Worm (Caenorhabditis elegans) whole organism, late embryonic: ENCODE results near the gene F15B9.6.

ENCODE experiments used
- C08G9.2 ChIP-seq: sonication (generic microtip); optimal IDR thresholded peaks from 2 replicates; lab custom pipeline; 2016; ENCODE audit warnings: mild to moderate bottlenecking, missing genetic modification characterization, moderate library complexity, missing compliant biosample characterization
- F13H6.1 ChIP-seq: sonication (generic microtip); optimal IDR thresholded peaks from 2 replicates; lab custom pipeline; 2016; ENCODE audit warnings: missing genetic modification characterization, missing compliant biosample characterization
- K02D7.2 ChIP-seq: sonication (generic microtip); optimal IDR thresholded peaks from 2 replicates; lab custom pipeline; 2017; ENCODE audit warnings: mild to moderate bottlenecking, missing genetic modification characterization, missing compliant biosample characterization
- T23F11.4 ChIP-seq: fragments of 200-800 bp; sonication (Bioruptor generic); optimal IDR thresholded peaks from 2 replicates; lab custom pipeline; 2018; ENCODE audit warnings: mild to moderate bottlenecking, missing genetic modification characterization, missing compliant biosample characterization
- Y22D7AL.16 ChIP-seq: sonication (generic microtip); optimal IDR thresholded peaks from 2 replicates; lab custom pipeline; 2016; ENCODE audit warnings: missing genetic modification characterization, missing compliant biosample characterization
- ahr-1 ChIP-seq: sonication (generic microtip); optimal IDR thresholded peaks from 2 replicates; lab custom pipeline; 2016; ENCODE audit warnings: missing genetic modification characterization, missing compliant biosample characterization
- ceh-14 ChIP-seq: sonication (generic microtip); optimal IDR thresholded peaks from 2 replicates; lab custom pipeline; 2016; ENCODE audit warnings: missing genotype, missing genetic modification characterization, missing compliant biosample characterization
- ceh-18 ChIP-seq: sonication (generic microtip); optimal IDR thresholded peaks from 2 replicates; lab custom pipeline; 2016; ENCODE audit warnings: missing genetic modification characterization, missing compliant biosample characterization
- ceh-2 ChIP-seq: sonication (generic microtip); optimal IDR thresholded peaks from 2 replicates; lab custom pipeline; 2016; ENCODE audit warnings: missing genotype, missing genetic modification characterization, missing compliant biosample characterization
- ceh-24 ChIP-seq: sonication (generic microtip); optimal IDR thresholded peaks from 2 replicates; lab custom pipeline; 2016; ENCODE audit warnings: mild to moderate bottlenecking, missing genetic modification characterization, missing compliant biosample characterization
- ceh-30 ChIP-seq: fragments of 150-350 bp; optimal IDR thresholded peaks from 2 replicates; lab custom pipeline; 2014; ENCODE audit warnings: missing biosample characterization, missing genetic modification characterization
- ceh-45 ChIP-seq: fragments of 200-800 bp; sonication (Bioruptor generic); IDR thresholded peaks from 2 replicates; pipeline ENCODE4 v1.3.6; 2022; ENCODE audit warnings: missing genetic modification reagents, missing genetic modification characterization, missing compliant biosample characterization
- ceh-48 ChIP-seq: sonication (generic microtip); optimal IDR thresholded peaks from 2 replicates; lab custom pipeline; 2016; ENCODE audit warnings: missing genetic modification characterization, inconsistent platforms, missing compliant biosample characterization
- ceh-6 ChIP-seq: fragments of 200-800 bp; sonication (Bioruptor generic); optimal IDR thresholded peaks from 2 replicates; lab custom pipeline; 2018; ENCODE audit warnings: mild to moderate bottlenecking, missing genetic modification characterization, missing compliant biosample characterization
- che-1 ChIP-seq: sonication (generic microtip); optimal IDR thresholded peaks from 2 replicates; lab custom pipeline; 2016; ENCODE audit warnings: mild to moderate bottlenecking, missing genetic modification characterization, missing compliant biosample characterization
- elt-2 ChIP-seq: sonication (generic microtip); optimal IDR thresholded peaks from 2 replicates; lab custom pipeline; 2016; ENCODE audit warnings: missing genetic modification reagents, missing genetic modification characterization, missing compliant biosample characterization
- ets-4 ChIP-seq: sonication (generic microtip); optimal IDR thresholded peaks from 2 replicates; lab custom pipeline; 2016; ENCODE audit warnings: missing genetic modification characterization, missing compliant biosample characterization
- fkh-6 ChIP-seq: sonication (generic microtip); optimal IDR thresholded peaks from 2 replicates; lab custom pipeline; 2016; ENCODE audit warnings: missing genetic modification characterization, missing compliant biosample characterization
- hlh-13 ChIP-seq: fragments of 200-800 bp; sonication (Bioruptor generic); optimal IDR thresholded peaks from 2 replicates; lab custom pipeline; 2018; ENCODE audit warnings: mild to moderate bottlenecking, missing genetic modification characterization, missing compliant biosample characterization
- hlh-15 ChIP-seq: sonication (generic microtip); optimal IDR thresholded peaks from 2 replicates; lab custom pipeline; 2016; ENCODE audit warnings: missing genetic modification characterization, missing compliant biosample characterization
- hlh-30 ChIP-seq: sonication (generic microtip); optimal IDR thresholded peaks from 2 replicates; lab custom pipeline; 2017; ENCODE audit warnings: antibody characterized with exemption, missing genetic modification characterization, missing compliant biosample characterization; ENCODE audit not compliant: insufficient read depth
- hlh-6 ChIP-seq: sonication (generic microtip); optimal IDR thresholded peaks from 2 replicates; lab custom pipeline; 2016; ENCODE audit warnings: missing genotype, missing genetic modification characterization, missing compliant biosample characterization
- lim-6 ChIP-seq: sonication (generic microtip); optimal IDR thresholded peaks from 2 replicates; lab custom pipeline; 2016; ENCODE audit warnings: missing genetic modification characterization, missing compliant biosample characterization
- mec-3 ChIP-seq: sonication (generic microtip); optimal IDR thresholded peaks from 2 replicates; lab custom pipeline; 2016; ENCODE audit warnings: borderline replicate concordance, missing genetic modification characterization, missing compliant biosample characterization
- nhr-11 ChIP-seq: fragments of 150-350 bp; optimal IDR thresholded peaks from 2 replicates; lab custom pipeline; 2014; ENCODE audit warnings: missing biosample characterization, missing genetic modification characterization
- npax-4 ChIP-seq: sonication (generic microtip); optimal IDR thresholded peaks from 2 replicates; lab custom pipeline; 2016; ENCODE audit warnings: missing genetic modification characterization, missing compliant biosample characterization
- odd-2 ChIP-seq: sonication (generic microtip); optimal IDR thresholded peaks from 2 replicates; lab custom pipeline; 2017; ENCODE audit warnings: antibody characterized with exemption, mild to moderate bottlenecking, missing genetic modification characterization, missing compliant biosample characterization
- pax-1 ChIP-seq: fragments of 150-350 bp; optimal IDR thresholded peaks from 2 replicates; lab custom pipeline; 2014; ENCODE audit warnings: missing biosample characterization, missing genetic modification characterization
- pha-2 ChIP-seq: sonication (generic microtip); optimal IDR thresholded peaks from 2 replicates; lab custom pipeline; 2017; ENCODE audit warnings: mild to moderate bottlenecking, missing genetic modification characterization, missing compliant biosample characterization
- pha-4 ChIP-seq: fragments of 150-350 bp; optimal IDR thresholded peaks from 2 replicates; lab custom pipeline; 2018; ENCODE audit warnings: missing biosample characterization, missing genetic modification reagents, missing genetic modification characterization
- sdc-2 ChIP-seq: sonication (generic microtip); optimal IDR thresholded peaks from 2 replicates; lab custom pipeline; 2016; ENCODE audit warnings: missing genotype, missing genetic modification characterization, missing compliant biosample characterization
- sox-2 ChIP-seq: fragments of 200-800 bp; sonication (Bioruptor generic); IDR thresholded peaks from 2 replicates; pipeline ENCODE4 v1.3.6; 2022; ENCODE audit warnings: missing genetic modification reagents, missing genetic modification characterization, missing compliant biosample characterization
- tbx-2 ChIP-seq: sonication (generic microtip); optimal IDR thresholded peaks from 2 replicates; lab custom pipeline; 2016; ENCODE audit warnings: missing genetic modification characterization, missing compliant biosample characterization
- ttx-3 ChIP-seq: sonication (generic microtip); optimal IDR thresholded peaks from 2 replicates; lab custom pipeline; 2016; ENCODE audit warnings: missing genetic modification reagents, missing genetic modification characterization, missing compliant biosample characterization
- unc-42 ChIP-seq: sonication (generic microtip); optimal IDR thresholded peaks from 2 replicates; lab custom pipeline; 2016; ENCODE audit warnings: missing genotype, missing genetic modification characterization, missing compliant biosample characterization
- unc-55 ChIP-seq: sonication (generic microtip); optimal IDR thresholded peaks from 2 replicates; lab custom pipeline; 2017; ENCODE audit warnings: missing biosample characterization, missing genetic modification reagents, missing genetic modification characterization

Gene F15B9.6

ce11 chrV:12974047-12974446 lies 39.9 kb upstream of the F15B9.6 start:
- TF ChIP-seq ceh-24 (tag; lab: Kevin White, UChicago) = no peak
- no peak for TF ChIP-seq ets-4 (tag; lab: Kevin White, UChicago)

DNA sequence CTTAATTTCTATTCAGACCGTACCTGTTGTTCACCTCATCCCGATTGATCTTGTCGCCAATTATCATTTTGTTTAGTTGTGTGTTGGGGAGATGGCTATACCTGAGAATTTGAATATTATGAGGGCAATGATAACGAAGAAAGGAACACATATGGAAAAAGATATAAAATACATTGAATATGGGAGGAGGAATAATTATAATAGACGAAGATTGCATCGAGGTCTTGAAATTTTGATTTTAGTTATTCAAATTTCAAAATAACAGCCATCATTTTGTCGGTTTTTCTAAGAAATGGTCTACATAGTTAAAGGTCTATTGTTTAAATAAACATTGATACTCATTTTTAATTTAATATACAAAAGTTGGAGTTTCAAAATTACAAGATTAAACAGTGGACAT lies 26.9 kb upstream of the F15B9.6 start, which contains the start of gene shw-3:
TSS of gene shw-3 (minus strand) at position 101 of the 400 bp plus-strand sequence.
- TF ChIP-seq K02D7.2 (tag; lab: Kevin White, UChicago) = no peak
- no peak for TF ChIP-seq ttx-3
- no peak for TF ChIP-seq tbx-2 (tag; lab: Kevin White, UChicago)

DNA sequence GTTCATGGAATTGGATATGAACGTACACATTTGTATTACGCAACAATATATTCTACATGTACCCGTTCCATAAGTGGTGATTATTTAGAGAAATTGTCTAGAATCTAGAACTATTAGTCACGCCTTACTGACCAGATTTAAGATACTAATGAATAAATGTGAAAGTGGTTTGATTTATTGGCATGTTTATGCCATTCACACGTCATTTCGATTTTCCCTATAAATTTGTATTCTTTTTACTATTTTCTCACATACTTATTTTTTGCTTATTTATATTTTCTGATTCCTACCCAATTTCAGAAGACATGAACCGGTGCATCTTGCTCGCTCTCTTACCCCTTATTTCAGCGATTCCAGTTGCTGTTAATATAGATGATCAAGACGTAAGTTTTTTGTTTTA lies 25.7 kb upstream of the F15B9.6 start, which contains the start of gene F15B9.8:
TSS of gene F15B9.8 (plus strand) at position 301 of the 400 bp plus-strand sequence.
- TF ChIP-seq pax-1 (tag; lab: Kevin White, UChicago) (no peak), mec-3 (tag; lab: Kevin White, UChicago) (no peak), hlh-6 (tag; lab: Kevin White, UChicago) (no peak), lim-6 (tag; lab: Kevin White, UChicago) (no peak), ceh-24 (tag; lab: Kevin White, UChicago) (no peak), ceh-18 (no peak), T23F11.4 (GFP tag; lab: Kevin White, UChicago) (no peak), unc-55 (GFP tag; lab: Kevin White, UChicago) (no peak), ceh-14 (tag; lab: Kevin White, UChicago) (no peak), hlh-13 (GFP tag; lab: Kevin White, UChicago) (no peak), pha-4 (tag; lab: Kevin White, UChicago) (no peak), sox-2 (GFP tag; lab: Robert Waterston, UW) (no peak), elt-2 (tag; lab: Kevin White, UChicago) (no peak), ceh-2 (tag; lab: Kevin White, UChicago) (no peak), Y22D7AL.16 (tag; lab: Kevin White, UChicago) (no peak), hlh-30 (tag; lab: Kevin White, UChicago) (no peak)

DNA sequence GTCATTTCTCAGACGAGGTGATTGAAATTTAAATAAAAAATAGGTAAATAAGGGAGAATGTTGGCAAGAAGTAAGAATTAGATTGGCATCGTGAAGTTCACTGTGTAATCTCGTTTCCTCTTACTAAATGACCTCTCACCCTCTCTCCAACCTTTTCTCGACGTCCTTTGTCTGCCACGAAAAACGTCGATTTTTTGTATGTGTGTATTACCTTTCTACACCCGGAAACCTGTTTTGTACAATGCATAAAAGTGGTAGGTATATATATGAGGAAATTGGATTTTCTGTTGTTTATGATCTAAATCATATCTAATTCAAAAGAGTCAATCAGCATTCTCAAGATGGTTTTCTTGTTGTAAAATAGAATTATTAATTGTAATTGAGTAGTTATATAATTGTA lies 21.1 kb upstream of the F15B9.6 start, which contains the start of the genes F15B9.11 and dsl-7:
TSS of gene F15B9.11 (minus strand) at position 5 of the 400 bp plus-strand sequence.
TSS of gene dsl-7 (plus strand) at position 260 of the 400 bp plus-strand sequence.
- TF ChIP-seq unc-42 = no peak
- TF ChIP-seq ceh-45 (GFP tag; lab: Robert Waterston, UW) = no peak

DNA sequence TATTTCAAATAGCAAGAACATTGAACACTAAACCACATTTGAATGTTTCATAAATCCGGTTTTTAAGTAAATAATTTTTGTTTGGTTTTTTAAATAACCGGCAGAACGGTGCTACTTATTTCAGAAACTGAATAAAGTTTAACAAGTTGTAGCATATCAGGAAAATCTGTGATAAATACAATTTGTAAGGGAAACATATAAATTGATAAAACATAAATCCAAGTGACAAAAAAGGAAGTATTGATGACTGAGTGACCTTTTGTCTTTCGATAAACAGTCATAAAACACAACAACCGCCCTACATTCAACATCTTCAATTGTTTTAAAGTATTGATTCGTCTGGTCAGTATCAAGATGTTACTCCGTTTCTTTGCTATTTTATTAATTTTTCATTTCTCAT lies 18.7 kb upstream of the F15B9.6 start, which contains the start of gene far-5:
TSS of gene far-5 (plus strand) at position 301 of the 400 bp plus-strand sequence.
- TF ChIP-seq ahr-1 (tag; lab: Kevin White, UChicago) (no peak), che-1 (tag; lab: Kevin White, UChicago) (no peak), nhr-11 (tag; lab: Kevin White, UChicago) (no peak), hlh-6 (tag; lab: Kevin White, UChicago) (no peak), ceh-30 (tag; lab: Kevin White, UChicago) (no peak), T23F11.4 (GFP tag; lab: Kevin White, UChicago) (no peak), odd-2 (tag; lab: Kevin White, UChicago) (no peak), ceh-2 (tag; lab: Kevin White, UChicago) (no peak), pha-2 (tag; lab: Kevin White, UChicago) (no peak), npax-4 (tag; lab: Kevin White, UChicago) (no peak)

- TF ChIP-seq che-1 (tag; lab: Kevin White, UChicago) (no peak), pha-4 (tag; lab: Kevin White, UChicago) (no peak), odd-2 (tag; lab: Kevin White, UChicago) (no peak), ceh-48 (tag; lab: Kevin White, UChicago) (no peak), ceh-6 (GFP tag; lab: Kevin White, UChicago) (no peak), ceh-18 (no peak), mec-3 (tag; lab: Kevin White, UChicago) (no peak), C08G9.2 (tag; lab: Kevin White, UChicago) (no peak), hlh-30 (tag; lab: Kevin White, UChicago) (no peak), ttx-3 (no peak), F13H6.1 (no peak), hlh-15 (tag; lab: Kevin White, UChicago) (no peak), fkh-6 (tag; lab: Kevin White, UChicago) (no peak), sdc-2 (tag; lab: Kevin White, UChicago) (no peak)
Observed at ce11 chrV:12997422-12997821, 16.5 kb upstream of the F15B9.6 start, which contains the start of gene far-3. TSS of gene far-3 (minus strand) at chrV:12997522.
